Fruit fly (Drosophila melanogaster): ENCODE results near the gene Mkp.

Mkp gene

DNA sequence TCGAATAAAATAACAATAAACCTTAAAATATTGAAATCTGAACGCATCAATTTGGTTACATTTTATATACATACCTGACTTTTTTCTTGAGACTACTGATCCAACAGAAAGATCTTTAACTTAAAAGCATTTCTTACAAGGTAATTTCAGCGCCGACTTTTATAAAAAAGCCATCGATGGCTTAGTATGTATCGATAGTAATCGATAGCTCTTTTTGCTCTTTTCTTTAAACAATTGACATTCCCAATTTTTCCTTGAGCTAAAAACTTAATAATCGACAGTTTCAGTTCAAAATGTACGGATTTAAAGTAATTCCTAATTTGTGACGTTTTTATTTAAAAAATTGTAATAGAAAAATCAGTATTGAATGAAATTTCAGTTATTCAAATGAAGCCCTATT lies 9.8 kb downstream of the Mkp start (continued):
- peak; percentile 64 for TF ChIP-seq CG15514 (GFP tag; optimal IDR thresholded peaks at IDR 0.05)
- no peak for TF ChIP-seq CG17912 (GFP tag; optimal IDR thresholded peaks at IDR 0.05)
- peak; percentile 35 for TF ChIP-seq CG14710 (tag; optimal IDR thresholded peaks at IDR 0.05)
- peak; percentile 47 for TF ChIP-seq CG12659 (GFP tag; optimal IDR thresholded peaks at IDR 0.05)
- TF ChIP-seq MBD-R2 (GFP tag; IDR thresholded peaks at IDR 0.05), result peak; percentile 26; the same call in 1 of the 2 replicates
- TF ChIP-seq grau (tag; optimal IDR thresholded peaks at IDR 0.05), result peak; percentile 21
- TF ChIP-seq amos (GFP tag; IDR thresholded peaks at IDR 0.05; ENCODE audit: partially characterized antibody), result peak; percentile 89
- TF ChIP-seq Asciz (GFP tag; optimal IDR thresholded peaks at IDR 0.05), result no peak
- peak; percentile 90 for TF ChIP-seq Dref (GFP tag; IDR thresholded peaks at IDR 0.05)
- no peak for TF ChIP-seq Aef1 (GFP tag; IDR thresholded peaks at IDR 0.05)
- TF ChIP-seq Bgb (GFP tag; IDR thresholded peaks at IDR 0.05; ENCODE audit: partially characterized antibody), result peak; percentile 94
- TF ChIP-seq lbe (GFP tag; optimal IDR thresholded peaks at IDR 0.05), result peak; percentile 10
- TF ChIP-seq yki (optimal IDR thresholded peaks at IDR 0.05), result no peak
- no peak for TF ChIP-seq klu (GFP tag; IDR thresholded peaks at IDR 0.05)
- TF ChIP-seq gro (GFP tag; optimal IDR thresholded peaks at IDR 0.05), result no peak
- no peak for TF ChIP-seq gcm2 (GFP tag; optimal IDR thresholded peaks at IDR 0.05)
- no peak for TF ChIP-seq Nf-YA (GFP tag; IDR thresholded peaks at IDR 0.05)
- TF ChIP-seq bbx (GFP tag; IDR thresholded peaks at IDR 0.05; ENCODE audit: partially characterized antibody), result peak; percentile 89
- TF ChIP-seq vnd (GFP tag; IDR thresholded peaks at IDR 0.05; ENCODE audit: partially characterized antibody), result peak; percentile 81
- TF ChIP-seq CG9215 (GFP tag; IDR thresholded peaks at IDR 0.05), result no peak
- peak; percentile 88 for TF ChIP-seq hb (GFP tag; IDR thresholded peaks at IDR 0.05; ENCODE audit: partially characterized antibody)
- peak; percentile 92 for TF ChIP-seq CG34224 (GFP tag; IDR thresholded peaks at IDR 0.05; ENCODE audit: partially characterized antibody)
- TF ChIP-seq trem (tag; optimal IDR thresholded peaks at IDR 0.05), result peak; percentile 67
- no peak for TF ChIP-seq CG2678 (tag; optimal IDR thresholded peaks at IDR 0.05)
- no peak for TF ChIP-seq nerfin-1 (tag; optimal IDR thresholded peaks at IDR 0.05)
- TF ChIP-seq sens (GFP tag), result peak; percentile 70
- no peak for TF ChIP-seq jing (GFP tag; optimal IDR thresholded peaks at IDR 0.05)
- no peak for TF ChIP-seq Xrp1 (GFP tag; IDR thresholded peaks at IDR 0.05)
- no peak for TF ChIP-seq caup (GFP tag; optimal IDR thresholded peaks at IDR 0.05; ENCODE audit: severe bottlenecking)
- no peak for TF ChIP-seq da (GFP tag; optimal IDR thresholded peaks at IDR 0.05)
- TF ChIP-seq Ravus (GFP tag; IDR thresholded peaks at IDR 0.05), result no peak
- no peak for TF ChIP-seq CG18011 (GFP tag; optimal IDR thresholded peaks at IDR 0.05)
- peak; percentile 91 for TF ChIP-seq HLH4C (GFP tag; IDR thresholded peaks at IDR 0.05; ENCODE audit: partially characterized antibody)
- no peak for TF ChIP-seq Nf-YB (GFP tag; optimal IDR thresholded peaks at IDR 0.05)
- TF ChIP-seq Dip2 (GFP tag; IDR thresholded peaks at IDR 0.05), result no peak
- TF ChIP-seq salm (tag; optimal IDR thresholded peaks at IDR 0.05), result no peak
- TF ChIP-seq CG11504 (tag; optimal IDR thresholded peaks at IDR 0.05), result no peak
- no peak for TF ChIP-seq Xbp1 (GFP tag; optimal IDR thresholded peaks at IDR 0.05)
- TF ChIP-seq hbn (GFP tag; IDR thresholded peaks at IDR 0.05; ENCODE audit: partially characterized antibody), result peak; percentile 94
- TF ChIP-seq CG2129 (GFP tag; IDR thresholded peaks at IDR 0.05; ENCODE audit: partially characterized antibody), result peak; percentile 68
- TF ChIP-seq Dll (GFP tag; IDR thresholded peaks at IDR 0.05; ENCODE audit: partially characterized antibody), result peak; percentile 90
- no peak for TF ChIP-seq CG4328 (GFP tag; optimal IDR thresholded peaks at IDR 0.05)
- no peak for TF ChIP-seq bcd (GFP tag; optimal IDR thresholded peaks at IDR 0.05)
- TF ChIP-seq CG13296 (GFP tag; optimal IDR thresholded peaks at IDR 0.05), result peak; percentile 17
- peak; percentile 4 for TF ChIP-seq pros (GFP tag; optimal IDR thresholded peaks at IDR 0.05)
- peak; percentile 86 for TF ChIP-seq Sry-δ (GFP tag; optimal IDR thresholded peaks at IDR 0.05)
- TF ChIP-seq CG7963 (GFP tag; IDR thresholded peaks at IDR 0.05; ENCODE audit: partially characterized antibody), result peak; percentile 79
- no peak for TF ChIP-seq CG17359 (tag; optimal IDR thresholded peaks at IDR 0.05)
- peak; percentile 89 for TF ChIP-seq Scr (GFP tag; IDR thresholded peaks at IDR 0.05; ENCODE audit: partially characterized antibody)
- TF ChIP-seq HLHmδ (GFP tag; optimal IDR thresholded peaks at IDR 0.05), result no peak

Measured in whole organism, embryonic.